Worm (Caenorhabditis elegans): ENCODE measurements around the gene rcan-1.

DNA sequence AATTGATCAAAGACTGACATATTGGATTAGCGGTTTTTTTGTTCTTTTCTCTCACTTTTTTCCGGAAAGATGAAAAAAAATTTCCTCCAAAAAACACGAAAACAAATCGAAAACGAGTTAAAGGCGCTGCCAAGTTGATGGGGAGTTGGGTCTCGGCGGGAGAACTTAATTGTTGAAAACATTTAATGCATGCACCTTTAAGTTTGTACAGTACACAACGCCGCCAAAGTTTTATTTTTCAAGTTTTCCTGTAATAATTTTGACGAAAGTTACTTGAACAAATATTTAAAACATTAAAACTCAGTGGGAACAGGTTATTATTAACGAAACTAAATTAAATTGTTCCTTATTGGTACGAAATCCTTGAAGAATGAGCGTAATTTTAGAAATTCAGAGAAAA is 17.6 kb upstream of the rcan-1 start:
- no peak for TF ChIP-seq fkh-10 (GFP tag; optimal IDR thresholded peaks at IDR 0.05)
- no peak for TF ChIP-seq snpc-4 (tag; optimal IDR thresholded peaks at IDR 0.05)
- no peak for TF ChIP-seq nhr-76 (tag; optimal IDR thresholded peaks at IDR 0.05)

Measured in whole organism, L3 larva.